Worm (Caenorhabditis elegans): Measurements from ENCODE around the gene ugt-43.

The ugt-43 gene

ce11 chrIV:10465764-10466163 lies 1.4 kb downstream of the ugt-43 start:
- no peak for TF ChIP-seq alr-1 (tag; optimal IDR thresholded peaks at IDR 0.05; ENCODE audit: borderline replicate concordance)
- no peak for TF ChIP-seq lin-14 (GFP tag; optimal IDR thresholded peaks at IDR 0.05)
- TF ChIP-seq nhr-77 (tag; optimal IDR thresholded peaks at IDR 0.05): no peak
- TF ChIP-seq efl-3 (GFP tag; optimal IDR thresholded peaks at IDR 0.05): no peak
- no peak for TF ChIP-seq aha-1 (tag; optimal IDR thresholded peaks at IDR 0.05)
- TF ChIP-seq lin-35 (GFP tag; optimal IDR thresholded peaks at IDR 0.05): no peak
- TF ChIP-seq hpl-2 (GFP tag; optimal IDR thresholded peaks at IDR 0.05): no peak
- TF ChIP-seq ceh-63 (GFP tag; optimal IDR thresholded peaks at IDR 0.05): no peak
- no peak for TF ChIP-seq lir-3 (tag; optimal IDR thresholded peaks at IDR 0.05; ENCODE audit: poor library complexity)
- TF ChIP-seq ceh-82 (tag; optimal IDR thresholded peaks at IDR 0.05): no peak
- no peak for TF ChIP-seq blmp-1 (tag; optimal IDR thresholded peaks at IDR 0.05)
- no peak for TF ChIP-seq lsy-2 (tag; optimal IDR thresholded peaks at IDR 0.05)
- no peak for TF ChIP-seq nhr-19 (GFP tag; conservative IDR thresholded peaks at IDR 0.05)
- no peak for TF ChIP-seq sox-4 (tag; optimal IDR thresholded peaks at IDR 0.05)

ce11 chrIV:10466398-10466797 lies 2.0 kb downstream of the ugt-43 start:
- TF ChIP-seq elt-2 (tag; optimal IDR thresholded peaks at IDR 0.05): peak; percentile 6
- TF ChIP-seq hlh-17 (GFP tag; optimal IDR thresholded peaks at IDR 0.05; ENCODE audit: borderline replicate concordance): no peak
- TF ChIP-seq sptf-1 (tag; optimal IDR thresholded peaks at IDR 0.05): no peak
- TF ChIP-seq lsy-2 (tag; optimal IDR thresholded peaks at IDR 0.05): peak in 1 of 2 experiments; percentile 19
- no peak for TF ChIP-seq nhr-28 (tag; optimal IDR thresholded peaks at IDR 0.05)

- TF ChIP-seq aly-2 (tag; optimal IDR thresholded peaks at IDR 0.05) (no peak), nhr-90 (tag; optimal IDR thresholded peaks at IDR 0.05; ENCODE audit: poor library complexity) (no peak), lir-3 (tag; optimal IDR thresholded peaks at IDR 0.05; ENCODE audit: poor library complexity) (no peak), efl-1 (optimal IDR thresholded peaks at IDR 0.05) (no peak), efl-1 (GFP tag; optimal IDR thresholded peaks at IDR 0.05 in 1 of 2) (no peak), unc-98 (GFP tag; IDR thresholded peaks at IDR 0.05) (no peak), zip-4 (GFP tag; optimal IDR thresholded peaks at IDR 0.05) (no peak), unc-130 (tag; optimal IDR thresholded peaks at IDR 0.05) (no peak), ceh-90 (tag; optimal IDR thresholded peaks at IDR 0.05) (no peak), xbp-1 (tag; optimal IDR thresholded peaks at IDR 0.05) (no peak), sup-37 (GFP tag; optimal IDR thresholded peaks at IDR 0.05) (no peak), fkh-8 (tag; optimal IDR thresholded peaks at IDR 0.05) (no peak), tbx-2 (tag; optimal IDR thresholded peaks at IDR 0.05) (no peak), unc-62 (GFP tag; optimal IDR thresholded peaks at IDR 0.05) (no peak), grh-1 (GFP tag; IDR thresholded peaks at IDR 0.05) (no peak), fkh-4 (tag; optimal IDR thresholded peaks at IDR 0.05; ENCODE audit: borderline replicate concordance) (no peak), dpl-1 (GFP tag; optimal IDR thresholded peaks at IDR 0.05) (no peak), nhr-19 (GFP tag; conservative IDR thresholded peaks at IDR 0.05) (no peak), nhr-28 (tag; optimal IDR thresholded peaks at IDR 0.05) (no peak)
These were observed 3.0 kb downstream of the ugt-43 start for ce11 chrIV:10467347-10467746.

ce11 chrIV:10468662-10469061 lies 4.3 kb downstream of the ugt-43 start:
- TF ChIP-seq unc-30 (tag; optimal IDR thresholded peaks at IDR 0.05) (no peak), nhr-90 (tag; optimal IDR thresholded peaks at IDR 0.05; ENCODE audit: poor library complexity) (no peak), hlh-4 (tag; optimal IDR thresholded peaks at IDR 0.05) (no peak), elt-2 (tag; optimal IDR thresholded peaks at IDR 0.05) (no peak), blmp-1 (tag; optimal IDR thresholded peaks at IDR 0.05) (no peak), ceh-63 (GFP tag; optimal IDR thresholded peaks at IDR 0.05) (no peak), zip-4 (GFP tag; optimal IDR thresholded peaks at IDR 0.05) (no peak), mdl-1 (tag; optimal IDR thresholded peaks at IDR 0.05) (no peak), unc-62 (GFP tag; optimal IDR thresholded peaks at IDR 0.05) (no peak), lin-35 (GFP tag; optimal IDR thresholded peaks at IDR 0.05) (no peak), lir-3 (tag; optimal IDR thresholded peaks at IDR 0.05; ENCODE audit: poor library complexity) (no peak), nhr-76 (tag; optimal IDR thresholded peaks at IDR 0.05) (no peak), ceh-82 (tag; optimal IDR thresholded peaks at IDR 0.05) (no peak), pqm-1 (tag; optimal IDR thresholded peaks at IDR 0.05) (no peak), nhr-85 (tag) (no peak), lin-14 (GFP tag; optimal IDR thresholded peaks at IDR 0.05) (no peak), skn-1 (tag; optimal IDR thresholded peaks at IDR 0.05) (no peak), snu-23 (GFP tag; optimal IDR thresholded peaks at IDR 0.05) (no peak), nhr-77 (tag; optimal IDR thresholded peaks at IDR 0.05) (no peak), unc-130 (tag; optimal IDR thresholded peaks at IDR 0.05) (no peak)
